Fruit fly (Drosophila melanogaster): ENCODE measurements around the gene PGRP-LC.

The PGRP-LC gene

DNA sequence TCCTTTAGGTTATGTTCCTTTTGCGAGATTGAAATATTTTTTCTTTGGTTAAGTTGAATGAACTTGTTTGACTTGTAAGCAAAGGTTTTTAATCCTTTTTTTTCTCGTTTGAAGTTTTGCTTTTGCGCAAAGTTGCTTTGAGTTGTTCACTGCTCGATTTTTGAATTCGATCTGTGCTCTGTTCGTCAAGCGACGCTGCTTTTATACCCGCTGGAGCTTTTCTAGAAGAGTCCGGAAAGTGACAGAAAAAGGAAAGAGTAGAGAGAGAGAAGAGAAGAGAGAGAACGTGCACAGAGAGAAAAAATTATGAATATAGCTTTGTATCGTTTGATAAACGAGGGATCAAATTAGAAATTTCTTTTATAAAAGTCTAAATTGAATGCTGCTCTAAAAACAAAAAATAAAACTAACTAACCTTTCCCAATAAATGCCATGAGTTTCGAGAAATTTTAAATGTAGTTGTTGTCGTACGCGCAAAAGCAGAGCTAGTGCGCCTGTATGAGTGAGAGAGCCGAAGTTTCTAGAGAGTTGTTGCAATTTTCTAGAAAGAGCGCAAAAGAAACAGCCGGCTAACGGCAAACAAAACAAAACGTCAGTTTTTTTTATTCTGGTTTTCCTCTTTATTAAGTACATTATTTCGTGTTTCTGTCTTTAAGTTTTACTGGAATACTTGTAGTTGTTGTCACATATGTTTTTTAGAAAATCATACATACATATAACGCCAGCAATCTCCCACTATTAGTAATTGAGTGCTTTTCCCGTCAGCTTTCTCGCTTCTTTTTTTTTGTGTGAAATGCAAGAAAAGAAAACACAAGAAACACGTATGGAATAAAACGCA, 38.8 kb downstream of the PGRP-LC start, which contains the start of gene Hsp26 (continued):
- TF ChIP-seq CG6813 (GFP tag; optimal IDR thresholded peaks at IDR 0.05) (peak; percentile 78), Spps (tag; optimal IDR thresholded peaks at IDR 0.05) (peak; percentile 59), al (GFP tag; IDR thresholded peaks at IDR 0.05) (peak; percentile 35; the same call in 1 of the 2 replicates), Chrac-16 (GFP tag; optimal IDR thresholded peaks at IDR 0.05) (peak; percentile 75), maf-S (GFP tag; optimal IDR thresholded peaks at IDR 0.05) (peak; percentile 77), MESR4 (GFP tag; optimal IDR thresholded peaks at IDR 0.05) (peak; percentile 3), D19A (tag; optimal IDR thresholded peaks at IDR 0.05) (peak; percentile 77), D (optimal IDR thresholded peaks at IDR 0.05) (no peak), D (GFP tag; optimal IDR thresholded peaks at IDR 0.05) (peak; percentile 51), NfI (GFP tag; optimal IDR thresholded peaks at IDR 0.05) (peak; percentile 77), CG14965 (GFP tag; optimal IDR thresholded peaks at IDR 0.05; ENCODE audit: borderline replicate concordance) (no peak), NC2β (GFP tag; optimal IDR thresholded peaks at IDR 0.05) (peak; percentile 78), Mes4 (GFP tag; optimal IDR thresholded peaks at IDR 0.05) (peak; percentile 88), wek (GFP tag; optimal IDR thresholded peaks at IDR 0.05) (peak; percentile 26), eve (GFP tag; optimal IDR thresholded peaks at IDR 0.05) (no peak), CG5953 (GFP tag; IDR thresholded peaks at IDR 0.05) (peak; percentile 81; the same call in 1 of the 2 replicates), slp2 (GFP tag; optimal IDR thresholded peaks at IDR 0.05) (peak; percentile 75), Fer3 (tag; optimal IDR thresholded peaks at IDR 0.05) (peak; percentile 65), CG9727 (GFP tag; optimal IDR thresholded peaks at IDR 0.05) (peak; percentile 74), CG17829 (tag; optimal IDR thresholded peaks at IDR 0.05) (peak; percentile 89), kah (GFP tag; optimal IDR thresholded peaks at IDR 0.05) (peak; percentile 63), CG1602 (GFP tag; optimal IDR thresholded peaks at IDR 0.05) (peak; percentile 80), zen2 (GFP tag; IDR thresholded peaks at IDR 0.05; ENCODE audit: partially characterized antibody) (no peak), Eip74EF (GFP tag; optimal IDR thresholded peaks at IDR 0.05) (peak in 1 of 2 experiments; percentile 80), gce (GFP tag; IDR thresholded peaks at IDR 0.05) (peak; percentile 83; the same call in 2 of the 3 replicates), CG15269 (tag; optimal IDR thresholded peaks at IDR 0.05) (peak; percentile 85), pnt (GFP tag; optimal IDR thresholded peaks at IDR 0.05) (peak; percentile 85), her (GFP tag; optimal IDR thresholded peaks at IDR 0.05) (peak; percentile 87), tgo (GFP tag; IDR thresholded peaks at IDR 0.05) (peak; percentile 82), D19B (GFP tag; optimal IDR thresholded peaks at IDR 0.05) (peak; percentile 54), Sry-β (GFP tag; optimal IDR thresholded peaks at IDR 0.05) (no peak), CG1529 (GFP tag; optimal IDR thresholded peaks at IDR 0.05) (peak; percentile 81), btn (GFP tag; optimal IDR thresholded peaks at IDR 0.05) (peak; percentile 46), CG9215 (GFP tag; IDR thresholded peaks at IDR 0.05) (no peak), unc-4 (GFP tag; IDR thresholded peaks at IDR 0.05; ENCODE audit: partially characterized antibody) (0 out of 2 replicates have a peak, but pooled peaks have one; percentile 17), abd-A (tag; optimal IDR thresholded peaks at IDR 0.05) (no peak), CG17186 (GFP tag; optimal IDR thresholded peaks at IDR 0.05) (no peak), ab (GFP tag; optimal IDR thresholded peaks at IDR 0.05) (no peak), Usf (GFP tag; optimal IDR thresholded peaks at IDR 0.05) (no peak), pzg (GFP tag; optimal IDR thresholded peaks at IDR 0.05) (no peak), NK7.1 (GFP tag; optimal IDR thresholded peaks at IDR 0.05) (peak; percentile 70), Hr51 (GFP tag; optimal IDR thresholded peaks at IDR 0.05) (peak; percentile 48 to 89), CG2889 (GFP tag; IDR thresholded peaks at IDR 0.05) (peak; percentile 63; the same call in 2 of the 3 replicates), CG8924 (tag; optimal IDR thresholded peaks at IDR 0.05) (peak; percentile 87), hth (optimal IDR thresholded peaks at IDR 0.05) (no peak), CG1233 (GFP tag; optimal IDR thresholded peaks at IDR 0.05) (peak; percentile 78), ap (GFP tag; IDR thresholded peaks at IDR 0.05) (peak; percentile 83), zfh2 (GFP tag; optimal IDR thresholded peaks at IDR 0.05) (peak; percentile 82), Rfx (GFP tag; IDR thresholded peaks at IDR 0.05) (peak; percentile 83)
